Worm (Caenorhabditis elegans) whole organism, L4 larva: ENCODE measurements around the gene smc-6.

Experiments
- T20F7.1 ChIP-seq: fragments of 200-800 bp; sonication (Bioruptor generic); optimal IDR thresholded peaks from 2 replicates; lab custom pipeline; 2018; ENCODE audit warnings: mild to moderate bottlenecking, missing genetic modification characterization, missing compliant biosample characterization
- Y105C5A.15 ChIP-seq: fragments of 200-800 bp; sonication (Bioruptor generic); IDR thresholded peaks from 2 replicates; pipeline ENCODE4 v1.3.6; 2022; ENCODE audit warnings: missing genetic modification characterization, missing compliant biosample characterization
- Y75B8A.6 ChIP-seq: fragments of 200-800 bp; sonication (Bioruptor generic); IDR thresholded peaks from 2 replicates; pipeline ENCODE4 v1.3.6; 2022; ENCODE audit warnings: missing genetic modification reagents, missing genetic modification characterization, missing compliant biosample characterization
- ZK337.2 ChIP-seq: fragments of 200-800 bp; sonication (Bioruptor generic); IDR thresholded peaks from 2 replicates; pipeline ENCODE4 v1.3.6; 2022; ENCODE audit warnings: missing genetic modification reagents, missing genetic modification characterization, missing compliant biosample characterization
- ZK546.5 ChIP-seq, 2 experiments: sonication (generic microtip); optimal IDR thresholded peaks; 2 replicates each; lab custom pipeline; 2017; ENCODE audit warnings: missing biosample characterization in 2 of 2, missing genetic modification characterization in 2 of 2
- aha-1 ChIP-seq: fragments of 150-350 bp; peaks from one replicate; lab custom pipeline; 2014; ENCODE audit warnings: missing biosample characterization, missing genetic modification characterization
- aly-2 ChIP-seq: sonication (generic microtip); optimal IDR thresholded peaks from 2 replicates; lab custom pipeline; 2018; ENCODE audit warnings: missing biosample characterization, missing genetic modification characterization
- arid-1 ChIP-seq: fragments of 200-800 bp; sonication (Bioruptor generic); conservative IDR thresholded peaks from 2 replicates; pipeline ENCODE4 v1.3.6; 2022; ENCODE audit warnings: missing genetic modification reagents, missing genetic modification characterization, missing compliant biosample characterization
- ceh-20 ChIP-seq: fragments of 200-800 bp; sonication (Bioruptor generic); IDR thresholded peaks from 2 replicates; pipeline ENCODE4 v1.3.6; 2022; ENCODE audit warnings: missing genetic modification reagents, missing genetic modification characterization, missing compliant biosample characterization
- ceh-32 ChIP-seq: sonication (generic microtip); optimal IDR thresholded peaks from 2 replicates; lab custom pipeline; 2016; ENCODE audit warnings: mild to moderate bottlenecking, missing genetic modification characterization, missing compliant biosample characterization; ENCODE audit not compliant: poor library complexity
- ceh-44 ChIP-seq: fragments of 200-800 bp; sonication (Bioruptor generic); IDR thresholded peaks from 2 replicates; pipeline ENCODE4 v1.3.6; 2022; ENCODE audit warnings: missing genetic modification reagents, missing genetic modification characterization, missing compliant biosample characterization
- ceh-82 ChIP-seq: sonication (generic microtip); optimal IDR thresholded peaks from 2 replicates; lab custom pipeline; 2017; ENCODE audit warnings: missing biosample characterization, missing genetic modification characterization
- ctbp-1 ChIP-seq: fragments of 200-800 bp; sonication (Bioruptor generic); IDR thresholded peaks from 2 replicates; pipeline ENCODE4 v1.3.6; 2022; ENCODE audit warnings: missing genetic modification reagents, missing genetic modification characterization, missing compliant biosample characterization
- daf-12 ChIP-seq: fragments of 150-350 bp; optimal IDR thresholded peaks from 2 replicates; lab custom pipeline; 2014; ENCODE audit warnings: missing biosample characterization, missing genetic modification reagents, missing genetic modification characterization
- daf-16 ChIP-seq, 3 experiments: sonication (generic microtip); optimal IDR thresholded peaks; 2 replicates each; lab custom pipeline; 2016 to 2017; ENCODE audit warnings: missing genetic modification characterization in 3 of 3, missing genetic modification reagents in 3 of 3, mild to moderate bottlenecking in 2 of 3, missing compliant biosample characterization in 2 of 3, missing biosample characterization in 1 of 3, moderate library complexity in 1 of 3
- dmd-8 ChIP-seq: fragments of 200-800 bp; sonication (Bioruptor generic); IDR thresholded peaks from 2 replicates; pipeline ENCODE4 v1.3.6; 2022; ENCODE audit warnings: missing genetic modification characterization, missing compliant biosample characterization
- duxl-1 ChIP-seq: sonication (generic microtip); optimal IDR thresholded peaks from 2 replicates; lab custom pipeline; 2016; ENCODE audit warnings: mild to moderate bottlenecking, missing genetic modification characterization, moderate library complexity, missing compliant biosample characterization; ENCODE audit not compliant: poor library complexity
- dve-1 ChIP-seq: sonication (generic microtip); optimal IDR thresholded peaks from 2 replicates; lab custom pipeline; 2017; ENCODE audit warnings: antibody characterized with exemption, mild to moderate bottlenecking, missing genetic modification characterization, missing compliant biosample characterization; ENCODE audit not compliant: insufficient read depth
- egl-43 ChIP-seq: fragments of 200-800 bp; sonication (Bioruptor generic); IDR thresholded peaks from 2 replicates; pipeline ENCODE4 v1.3.6; 2022; ENCODE audit warnings: missing genetic modification reagents, missing genetic modification characterization, missing compliant biosample characterization
- fkh-10 ChIP-seq: fragments of 150-350 bp; optimal IDR thresholded peaks from 2 replicates; lab custom pipeline; 2014; ENCODE audit warnings: missing biosample characterization, missing genetic modification reagents, missing genetic modification characterization
- hlh-30 ChIP-seq: sonication (generic microtip); optimal IDR thresholded peaks from 2 replicates; lab custom pipeline; 2017; ENCODE audit warnings: antibody characterized with exemption, mild to moderate bottlenecking, missing genetic modification characterization, missing compliant biosample characterization; ENCODE audit not compliant: insufficient read depth
- hmg-1.1 ChIP-seq: fragments of 200-800 bp; sonication (Bioruptor generic); IDR thresholded peaks from 2 replicates; pipeline ENCODE4 v1.3.6; 2022; ENCODE audit warnings: missing genetic modification reagents, missing genetic modification characterization, missing compliant biosample characterization
- jun-1 ChIP-seq: fragments of 150-350 bp; optimal IDR thresholded peaks from 2 replicates; lab custom pipeline; 2014; ENCODE audit warnings: missing biosample characterization, missing genetic modification reagents, missing genetic modification characterization
- lin-13 ChIP-seq: fragments of 150-350 bp; optimal IDR thresholded peaks from 2 replicates; lab custom pipeline; 2014; ENCODE audit warnings: missing biosample characterization, missing genetic modification reagents, missing genetic modification characterization
- lin-15B ChIP-seq: fragments of 150-350 bp; sonication (generic microtip); optimal IDR thresholded peaks from 3 replicates; lab custom pipeline; 2014; ENCODE audit warnings: missing biosample characterization, missing genetic modification characterization
- lin-29 ChIP-seq: fragments of 200-800 bp; sonication (Bioruptor generic); IDR thresholded peaks from 2 replicates; pipeline ENCODE4 v1.3.6; 2022; ENCODE audit warnings: missing genetic modification reagents, missing genetic modification characterization, missing compliant biosample characterization
- lsy-2 ChIP-seq, 2 experiments: fragments of 150-350 bp in 1 of 2; sonication (generic microtip) in 1 of 2; optimal IDR thresholded peaks; 2 replicates each; lab custom pipeline; 2014 to 2017; ENCODE audit warnings: missing biosample characterization in 2 of 2, missing genetic modification characterization in 2 of 2
- madf-5 ChIP-seq, 2 experiments: fragments of 200-800 bp; sonication (Bioruptor generic); IDR thresholded peaks; 2 replicates each; pipeline ENCODE4 v1.3.6; 2022; ENCODE audit warnings: missing compliant biosample characterization in 2 of 2, missing genetic modification characterization in 2 of 2
- mdl-1 ChIP-seq, 2 experiments: fragments of 150-350 bp in 1 of 2; sonication (generic microtip) in 1 of 2; optimal IDR thresholded peaks; 2 replicates each; lab custom pipeline; 2014 to 2017; ENCODE audit warnings: missing biosample characterization in 2 of 2, missing genetic modification characterization in 2 of 2
- mdt-29 ChIP-seq: fragments of 200-800 bp; sonication (Bioruptor generic); IDR thresholded peaks from 2 replicates; pipeline ENCODE4 v1.3.6; 2022; ENCODE audit warnings: missing genetic modification reagents, missing genetic modification characterization, missing compliant biosample characterization
- mep-1 ChIP-seq: fragments of 150-350 bp; sonication (generic microtip); optimal IDR thresholded peaks from 3 replicates; lab custom pipeline; 2014; ENCODE audit warnings: missing biosample characterization, missing genetic modification characterization
- mes-2 ChIP-seq: sonication (generic microtip); optimal IDR thresholded peaks from 2 replicates; lab custom pipeline; 2016; ENCODE audit warnings: missing genotype, mild to moderate bottlenecking, missing genetic modification characterization, missing compliant biosample characterization; ENCODE audit not compliant: poor library complexity, severe bottlenecking
- nhr-10 ChIP-seq: fragments of 150-350 bp; optimal IDR thresholded peaks from 2 replicates; lab custom pipeline; 2014; ENCODE audit warnings: missing biosample characterization, missing genetic modification characterization
- nhr-25 ChIP-seq: sonication (generic microtip); optimal IDR thresholded peaks from 2 replicates; lab custom pipeline; 2017; ENCODE audit warnings: missing genetic modification characterization, mild to moderate bottlenecking, missing compliant biosample characterization, antibody characterized with exemption, moderate library complexity, borderline replicate concordance; ENCODE audit not compliant: insufficient read depth
- nhr-28 ChIP-seq: fragments of 150-350 bp; optimal IDR thresholded peaks from 2 replicates; lab custom pipeline; 2014; ENCODE audit warnings: missing biosample characterization, missing genetic modification characterization
- nhr-48 ChIP-seq: sonication (generic microtip); optimal IDR thresholded peaks from 2 replicates; lab custom pipeline; 2016; ENCODE audit warnings: mild to moderate bottlenecking, missing genetic modification characterization, missing compliant biosample characterization
- nhr-6 ChIP-seq: fragments of 150-350 bp; optimal IDR thresholded peaks from 2 replicates; lab custom pipeline; 2014; ENCODE audit warnings: missing biosample characterization, missing genetic modification characterization
- nhr-76 ChIP-seq: fragments of 150-350 bp; optimal IDR thresholded peaks from 2 replicates; lab custom pipeline; 2014; ENCODE audit warnings: missing biosample characterization, missing genetic modification characterization
- nhr-77 ChIP-seq: fragments of 150-350 bp; optimal IDR thresholded peaks from 2 replicates; lab custom pipeline; 2014; ENCODE audit warnings: missing biosample characterization, missing genetic modification characterization
- pha-4 ChIP-seq, 2 experiments: fragments of 150-350 bp in 1 of 2; fragments of 200-800 bp in 1 of 2; sonication (Bioruptor generic) in 1 of 2; IDR thresholded peaks in 1 of 2; optimal IDR thresholded peaks in 1 of 2; 2 replicates each; pipeline versions ENCODE4 v1.3.6 to Lab custom; 2014 to 2022; ENCODE audit warnings: missing genetic modification characterization in 2 of 2, missing genetic modification reagents in 2 of 2, missing biosample characterization in 1 of 2, missing compliant biosample characterization in 1 of 2
- pqm-1 ChIP-seq: sonication (generic microtip); optimal IDR thresholded peaks from 2 replicates; lab custom pipeline; 2017; ENCODE audit warnings: missing biosample characterization, missing genetic modification characterization
- saeg-2 ChIP-seq: fragments of 200-800 bp; sonication (Bioruptor generic); IDR thresholded peaks from 2 replicates; pipeline ENCODE4 v1.3.6; 2022; ENCODE audit warnings: missing genetic modification reagents, missing genetic modification characterization, missing compliant biosample characterization
- sdz-12 ChIP-seq: fragments of 200-800 bp; sonication (Bioruptor generic); optimal IDR thresholded peaks from 2 replicates; lab custom pipeline; 2018; ENCODE audit warnings: mild to moderate bottlenecking, missing genetic modification characterization, missing compliant biosample characterization
- set-16 ChIP-seq: fragments of 200-800 bp; sonication (Bioruptor generic); IDR thresholded peaks from 2 replicates; pipeline ENCODE4 v1.3.6; 2022; ENCODE audit warnings: missing genetic modification reagents, missing genetic modification characterization, missing compliant biosample characterization
- skn-1 ChIP-seq: fragments of 150-350 bp; optimal IDR thresholded peaks from 2 replicates; lab custom pipeline; 2014; ENCODE audit warnings: missing biosample characterization, missing genetic modification characterization
- spr-3 ChIP-seq: fragments of 200-800 bp; sonication (Bioruptor generic); optimal IDR thresholded peaks from 2 replicates; lab custom pipeline; 2018; ENCODE audit warnings: mild to moderate bottlenecking, missing genetic modification characterization, missing compliant biosample characterization
- unc-62 ChIP-seq, 3 experiments: fragments of 150-350 bp in 1 of 3; sonication (generic microtip); optimal IDR thresholded peaks in 2 of 3; peaks in 1 of 3; 1 replicate in 1 of 3; 2 replicates in 2 of 3; lab custom pipeline; 2014 to 2017; ENCODE audit warnings: missing biosample characterization in 3 of 3, missing genetic modification characterization in 3 of 3, missing genetic modification reagents in 3 of 3, missing genotype in 1 of 3
- vab-7 ChIP-seq: fragments of 200-800 bp; sonication (Bioruptor generic); IDR thresholded peaks from 2 replicates; pipeline ENCODE4 v1.3.6; 2022; ENCODE audit warnings: missing genetic modification reagents, missing genetic modification characterization, missing compliant biosample characterization
- zip-11 ChIP-seq: fragments of 200-800 bp; sonication (Bioruptor generic); IDR thresholded peaks from 2 replicates; pipeline ENCODE4 v1.3.6; 2022; ENCODE audit warnings: missing genetic modification characterization, missing compliant biosample characterization
- zip-2 ChIP-seq: fragments of 150-350 bp; optimal IDR thresholded peaks from 2 replicates; lab custom pipeline; 2014; ENCODE audit warnings: missing biosample characterization, missing genetic modification characterization

The smc-6 gene

DNA sequence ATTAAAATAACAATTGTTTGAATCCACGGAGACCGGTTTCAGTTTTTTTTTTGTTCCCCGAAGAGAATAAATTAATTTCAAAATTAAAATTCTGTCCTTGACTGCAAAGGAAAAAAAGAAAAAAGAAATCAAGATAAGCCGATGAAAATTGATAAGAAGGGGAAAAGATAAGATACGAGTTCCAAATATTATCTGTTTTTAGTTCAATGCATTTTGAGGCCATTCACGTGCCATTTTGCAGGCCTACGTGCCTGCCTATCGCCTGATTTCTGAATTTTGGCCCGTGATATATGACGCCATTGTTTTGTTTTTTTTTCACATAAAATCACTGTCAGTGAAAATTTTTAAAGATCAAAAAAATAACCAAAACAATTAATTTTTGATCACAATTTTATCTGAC is 32.9 kb downstream of the smc-6 start:
- TF ChIP-seq nhr-28 (tag; lab: Kevin White, UChicago) (peak; percentile 39), dve-1 (peak; percentile 52), nhr-76 (tag; lab: Kevin White, UChicago) (no peak), skn-1 (tag; lab: Kevin White, UChicago) (no peak), ZK546.5 (tag; optimal IDR thresholded peaks at IDR 0.05; lab: Kevin White, UChicago) (no peak), nhr-77 (peak; percentile 44), lin-13 (GFP tag; lab: Kevin White, UChicago) (no peak), lin-15B (no peak), nhr-25 (tag; lab: Kevin White, UChicago) (no peak), ceh-20 (GFP tag; lab: Robert Waterston, UW) (no peak), vab-7 (GFP tag; lab: Robert Waterston, UW) (no peak), spr-3 (no peak), mep-1 (tag; lab: Kevin White, UChicago) (peak; percentile 24), lsy-2 (tag; optimal IDR thresholded peaks at IDR 0.05; lab: Kevin White, UChicago) (peak in 1 of 2 experiments; percentile 13), nhr-10 (tag; lab: Kevin White, UChicago) (no peak), fkh-10 (GFP tag; lab: Kevin White, UChicago) (no peak), sdz-12 (no peak), ceh-44 (GFP tag; lab: Robert Waterston, UW) (no peak), T20F7.1 (no peak), ceh-82 (tag; lab: Kevin White, UChicago) (no peak), jun-1 (no peak), hmg-1.1 (no peak), arid-1 (GFP tag; lab: Robert Waterston, UW) (no peak), mes-2 (no peak), lin-29 (GFP tag; lab: Robert Waterston, UW) (no peak), dmd-8 (GFP tag; lab: Robert Waterston, UW) (no peak), Y75B8A.6 (GFP tag; lab: Robert Waterston, UW) (no peak), mdt-29 (GFP tag; lab: Robert Waterston, UW) (no peak), daf-16 (GFP tag; optimal IDR thresholded peaks at IDR 0.05; lab: Kevin White, UChicago) (no peak), daf-16 (tag; optimal IDR thresholded peaks at IDR 0.05; lab: Kevin White, UChicago) (peak; percentile 30), Y105C5A.15 (GFP tag; lab: Robert Waterston, UW) (no peak), egl-43 (GFP tag; lab: Robert Waterston, UW) (no peak), unc-62 (GFP tag; optimal IDR thresholded peaks at IDR 0.05 in 1 of 2; lab: Kevin White, UChicago) (no peak), unc-62 (tag; optimal IDR thresholded peaks at IDR 0.05; lab: Kevin White, UChicago) (no peak), zip-2 (tag; lab: Kevin White, UChicago) (no peak), saeg-2 (GFP tag; lab: Robert Waterston, UW) (no peak), madf-5 (GFP tag; IDR thresholded peaks at IDR 0.05; lab: Robert Waterston, UW) (no peak), daf-12 (tag; lab: Kevin White, UChicago) (no peak), aha-1 (tag; lab: Kevin White, UChicago) (no peak), ceh-32 (tag; lab: Kevin White, UChicago) (no peak), zip-11 (GFP tag; lab: Robert Waterston, UW) (no peak), duxl-1 (tag; lab: Kevin White, UChicago) (no peak), ZK337.2 (GFP tag; lab: Robert Waterston, UW) (no peak), hlh-30 (tag; lab: Kevin White, UChicago) (peak; percentile 78), aly-2 (no peak), pha-4 (GFP tag; IDR thresholded peaks at IDR 0.05; lab: Robert Waterston, UW) (no peak), pha-4 (tag; optimal IDR thresholded peaks at IDR 0.05; lab: Kevin White, UChicago) (no peak), pqm-1 (tag; lab: Kevin White, UChicago) (peak; percentile 62), ctbp-1 (no peak), mdl-1 (tag; optimal IDR thresholded peaks at IDR 0.05; lab: Kevin White, UChicago) (no peak), nhr-48 (tag; lab: Kevin White, UChicago) (no peak), nhr-6 (tag; lab: Kevin White, UChicago) (no peak), set-16 (GFP tag; lab: Robert Waterston, UW) (no peak)
